Fruit fly (Drosophila melanogaster) whole organism, prepupa: Measurements from ENCODE around the gene Pde6.
A peak's percentile ranks its signal among the peaks of the same experiment; 100 is the strongest.

Experiments used
- Blimp-1 ChIP-seq: fragments of 200-800 bp; sonication (Bioruptor generic); optimal IDR thresholded peaks from 3 replicates; lab custom pipeline; 2017; ENCODE audit warnings: missing biosample characterization, missing genetic modification characterization, mild to moderate bottlenecking, moderate library complexity, missing genetic modification reagents
- CG10631 ChIP-seq: fragments of 200-800 bp; sonication (Bioruptor generic); optimal IDR thresholded peaks from 2 replicates; lab custom pipeline; 2016; ENCODE audit warnings: missing biosample characterization, missing genetic modification characterization
- CG10669 ChIP-seq: fragments of 200-800 bp; sonication (Bioruptor generic); optimal IDR thresholded peaks from 3 replicates; lab custom pipeline; 2018; ENCODE audit warnings: missing biosample characterization, mild to moderate bottlenecking, missing genetic modification characterization, moderate library complexity
- CG11294 ChIP-seq: fragments of 200-800 bp; sonication (Bioruptor generic); IDR thresholded peaks from 2 replicates; pipeline ENCODE4 v1.3.6; 2022; ENCODE audit warnings: missing biosample characterization, missing genetic modification characterization
- CG11762 ChIP-seq: fragments of 200-800 bp; sonication (Bioruptor generic); optimal IDR thresholded peaks from 3 replicates; lab custom pipeline; 2016; ENCODE audit warnings: missing biosample characterization, missing genetic modification characterization; ENCODE audit not compliant: insufficient read depth
- CG11902 ChIP-seq: fragments of 200-800 bp; sonication (Bioruptor generic); optimal IDR thresholded peaks from 3 replicates; lab custom pipeline; 2016; ENCODE audit warnings: missing biosample characterization, missing genetic modification characterization
- CG15336 ChIP-seq: fragments of 200-800 bp; sonication (Bioruptor generic); IDR thresholded peaks from 2 replicates; pipeline ENCODE4 v1.3.6; 2022; ENCODE audit warnings: missing biosample characterization, missing genetic modification characterization
- CG1621 ChIP-seq: fragments of 200-800 bp; sonication (Bioruptor generic); optimal IDR thresholded peaks from 3 replicates; lab custom pipeline; 2018; ENCODE audit warnings: missing biosample characterization, mild to moderate bottlenecking, missing genetic modification characterization
- CG16779 ChIP-seq: fragments of 200-800 bp; sonication (Bioruptor generic); optimal IDR thresholded peaks from 3 replicates; lab custom pipeline; 2017; ENCODE audit warnings: missing biosample characterization, mild to moderate bottlenecking, missing genetic modification characterization
- CG3032 ChIP-seq: fragments of 200-800 bp; optimal IDR thresholded peaks from 2 replicates; lab custom pipeline; 2019; ENCODE audit warnings: missing biosample characterization, mild to moderate bottlenecking, missing genetic modification characterization, moderate library complexity
- CG34406 ChIP-seq: fragments of 200-800 bp; sonication (Bioruptor generic); optimal IDR thresholded peaks from 3 replicates; lab custom pipeline; 2016; ENCODE audit warnings: missing biosample characterization, missing genetic modification characterization
- CG3919 ChIP-seq: fragments of 200-800 bp; sonication (Bioruptor generic); optimal IDR thresholded peaks from 3 replicates; lab custom pipeline; 2016; ENCODE audit warnings: missing biosample characterization, missing genetic modification characterization
- CG4318 ChIP-seq: fragments of 200-800 bp; sonication (Bioruptor generic); optimal IDR thresholded peaks from 3 replicates; lab custom pipeline; 2017; ENCODE audit warnings: missing biosample characterization, mild to moderate bottlenecking, missing genetic modification characterization
- CG6276 ChIP-seq: fragments of 200-800 bp; sonication (Bioruptor generic); optimal IDR thresholded peaks from 2 replicates; lab custom pipeline; 2017; ENCODE audit warnings: missing biosample characterization, mild to moderate bottlenecking, missing genetic modification characterization
- CG6792 ChIP-seq: fragments of 200-800 bp; sonication (Bioruptor generic); optimal IDR thresholded peaks from 3 replicates; lab custom pipeline; 2016; ENCODE audit warnings: missing biosample characterization, missing genetic modification characterization
- CG6854 ChIP-seq: fragments of 200-800 bp; sonication (Bioruptor generic); optimal IDR thresholded peaks from 2 replicates; lab custom pipeline; 2017; ENCODE audit warnings: missing biosample characterization, mild to moderate bottlenecking, missing genetic modification characterization
- CG7368 ChIP-seq: fragments of 200-800 bp; sonication (Bioruptor generic); optimal IDR thresholded peaks from 3 replicates; lab custom pipeline; 2016; ENCODE audit warnings: missing biosample characterization, missing genetic modification characterization
- CG8632 ChIP-seq: fragments of 200-800 bp; sonication (Bioruptor generic); optimal IDR thresholded peaks from 3 replicates; lab custom pipeline; 2016; ENCODE audit warnings: missing biosample characterization, missing genetic modification characterization
- CG9139 ChIP-seq: fragments of 200-800 bp; sonication (Bioruptor generic); optimal IDR thresholded peaks from 3 replicates; lab custom pipeline; 2017; ENCODE audit warnings: missing biosample characterization, mild to moderate bottlenecking, missing genetic modification characterization
- Eip75B ChIP-seq: fragments of 200-800 bp; sonication (Bioruptor generic); optimal IDR thresholded peaks from 3 replicates; lab custom pipeline; 2016; ENCODE audit warnings: missing biosample characterization, missing genetic modification characterization
- Eip78C ChIP-seq: fragments of 200-800 bp; sonication (Bioruptor generic); peaks from one replicate; lab custom pipeline; 2016; ENCODE audit warnings: missing biosample characterization, missing genetic modification characterization
- Eip93F ChIP-seq: fragments of 200-800 bp; sonication (Bioruptor generic); optimal IDR thresholded peaks from 2 replicates; lab custom pipeline; 2016; ENCODE audit warnings: missing biosample characterization, mild to moderate bottlenecking, missing genetic modification characterization
- Ets21C ChIP-seq: fragments of 200-800 bp; sonication (Bioruptor generic); optimal IDR thresholded peaks from 3 replicates; lab custom pipeline; 2016; ENCODE audit warnings: missing biosample characterization, missing genetic modification characterization
- Gug ChIP-seq: fragments of 200-800 bp; sonication (Bioruptor generic); IDR thresholded peaks from 2 replicates; pipeline ENCODE4 v1.3.6; 2022; ENCODE audit warnings: missing biosample characterization, missing genetic modification characterization
- Hr38 ChIP-seq: sonication (Bioruptor generic); optimal IDR thresholded peaks from 2 replicates; lab custom pipeline; 2016; ENCODE audit warnings: missing biosample characterization, missing genetic modification characterization
- Hr39 ChIP-seq: fragments of 200-800 bp; sonication (Bioruptor generic); optimal IDR thresholded peaks from 2 replicates; lab custom pipeline; 2016; ENCODE audit warnings: missing biosample characterization, missing genetic modification characterization
- Hr4 ChIP-seq: fragments of 200-800 bp; sonication (Bioruptor generic); optimal IDR thresholded peaks from 3 replicates; lab custom pipeline; 2016; ENCODE audit warnings: missing biosample characterization, missing genetic modification characterization
- Lpt ChIP-seq: fragments of 200-800 bp; sonication (Bioruptor generic); optimal IDR thresholded peaks from 3 replicates; lab custom pipeline; 2016; ENCODE audit warnings: missing biosample characterization, missing genetic modification characterization
- Smox ChIP-seq: fragments of 200-800 bp; sonication (Bioruptor generic); optimal IDR thresholded peaks from 3 replicates; lab custom pipeline; 2016; ENCODE audit warnings: missing biosample characterization, missing genetic modification characterization
- Sox102F ChIP-seq: fragments of 200-800 bp; sonication (Bioruptor generic); optimal IDR thresholded peaks from 2 replicates; lab custom pipeline; 2016; ENCODE audit warnings: missing biosample characterization, mild to moderate bottlenecking, missing genetic modification characterization
- Sox14 ChIP-seq: fragments of 200-800 bp; sonication (Bioruptor generic); optimal IDR thresholded peaks from 3 replicates; lab custom pipeline; 2016; ENCODE audit warnings: missing biosample characterization, missing genetic modification characterization
- Sox15 ChIP-seq: fragments of 200-800 bp; sonication (Bioruptor generic); optimal IDR thresholded peaks from 3 replicates; lab custom pipeline; 2016; ENCODE audit warnings: missing biosample characterization, missing genetic modification characterization
- achi ChIP-seq: fragments of 200-800 bp; sonication (Bioruptor generic); optimal IDR thresholded peaks from 3 replicates; lab custom pipeline; 2016; ENCODE audit warnings: missing biosample characterization, missing genetic modification characterization
- acj6 ChIP-seq: fragments of 200-800 bp; sonication (Bioruptor generic); optimal IDR thresholded peaks from 3 replicates; lab custom pipeline; 2016; ENCODE audit warnings: missing biosample characterization, missing genetic modification characterization
- cyc ChIP-seq: fragments of 200-800 bp; sonication (Bioruptor generic); optimal IDR thresholded peaks from 3 replicates; lab custom pipeline; 2016; ENCODE audit warnings: missing biosample characterization, missing genetic modification characterization
- dac ChIP-seq: fragments of 200-800 bp; sonication (Bioruptor generic); optimal IDR thresholded peaks from 2 replicates; lab custom pipeline; 2017; ENCODE audit warnings: missing biosample characterization, mild to moderate bottlenecking, missing genetic modification characterization
- dsx ChIP-seq: fragments of 200-800 bp; optimal IDR thresholded peaks from 3 replicates; lab custom pipeline; 2019; ENCODE audit warnings: missing biosample characterization, mild to moderate bottlenecking, missing genetic modification characterization, moderate library complexity; ENCODE audit not compliant: poor library complexity, severe bottlenecking
- eg ChIP-seq: fragments of 200-800 bp; sonication (Bioruptor generic); IDR thresholded peaks from 3 replicates; pipeline ENCODE4 v1.3.6; 2022; ENCODE audit warnings: missing biosample characterization, missing genetic modification characterization
- fd59A ChIP-seq: fragments of 200-800 bp; sonication (Bioruptor generic); optimal IDR thresholded peaks from 2 replicates; lab custom pipeline; 2017; ENCODE audit warnings: missing biosample characterization, mild to moderate bottlenecking, missing genetic modification characterization, missing genetic modification reagents
- fd85E ChIP-seq: fragments of 200-800 bp; sonication (Bioruptor generic); optimal IDR thresholded peaks from 3 replicates; lab custom pipeline; 2016; ENCODE audit warnings: missing biosample characterization, missing genetic modification characterization
- lz ChIP-seq: fragments of 200-800 bp; sonication (Bioruptor generic); optimal IDR thresholded peaks from 3 replicates; lab custom pipeline; 2016; ENCODE audit warnings: missing biosample characterization, missing genetic modification characterization
- net ChIP-seq: fragments of 200-800 bp; sonication (Bioruptor generic); optimal IDR thresholded peaks from 3 replicates; lab custom pipeline; 2016; ENCODE audit warnings: missing biosample characterization, missing genetic modification characterization
- pdm3 ChIP-seq: fragments of 200-800 bp; sonication (Bioruptor generic); optimal IDR thresholded peaks from 3 replicates; lab custom pipeline; 2016; ENCODE audit warnings: missing biosample characterization, missing genetic modification characterization
- salr ChIP-seq, 2 experiments: fragments of 200-800 bp; sonication (Bioruptor generic); optimal IDR thresholded peaks; 3 replicates each; lab custom pipeline; 2016 to 2018; ENCODE audit warnings: missing biosample characterization in 2 of 2, missing genetic modification characterization in 2 of 2, mild to moderate bottlenecking in 1 of 2
- spab ChIP-seq: fragments of 200-800 bp; sonication (Bioruptor generic); optimal IDR thresholded peaks from 2 replicates; lab custom pipeline; 2017; ENCODE audit warnings: missing biosample characterization, mild to moderate bottlenecking, missing genetic modification characterization, missing genetic modification reagents
- ss ChIP-seq, 2 experiments: fragments of 200-800 bp; sonication (Bioruptor generic); optimal IDR thresholded peaks; 2 replicates in 1 of 2; 3 replicates in 1 of 2; lab custom pipeline; 2017 to 2018; ENCODE audit warnings: mild to moderate bottlenecking in 2 of 2, missing biosample characterization in 2 of 2, missing genetic modification characterization in 2 of 2, moderate library complexity in 1 of 2
- svp ChIP-seq: fragments of 200-800 bp; sonication (Bioruptor generic); peaks from one replicate; lab custom pipeline; 2016; ENCODE audit warnings: missing biosample characterization, missing genetic modification characterization
- topi ChIP-seq: fragments of 200-800 bp; sonication (Bioruptor generic); optimal IDR thresholded peaks from 3 replicates; lab custom pipeline; 2016; ENCODE audit warnings: missing biosample characterization, missing genetic modification characterization
- vri ChIP-seq: fragments of 200-800 bp; sonication (Bioruptor generic); optimal IDR thresholded peaks from 3 replicates; lab custom pipeline; 2016; ENCODE audit warnings: missing biosample characterization, mild to moderate bottlenecking, missing genetic modification characterization

The Pde6 gene

dm6 chr3R:14470630-14471029 is 87.5 kb downstream of the Pde6 start (continued):
- TF ChIP-seq CG10631 (GFP tag; lab: Kevin White, UChicago) (peak; percentile 76), net (GFP tag; lab: Kevin White, UChicago) (peak; percentile 52), CG34406 (GFP tag; lab: Kevin White, UChicago) (peak; percentile 32), dsx (GFP tag; lab: Kevin White, UChicago) (peak; percentile 37), CG8632 (GFP tag; lab: Kevin White, UChicago) (no peak), Hr38 (GFP tag; lab: Kevin White, UChicago) (no peak), Ets21C (GFP tag; lab: Kevin White, UChicago) (no peak), Eip78C (peak; percentile 87), svp (GFP tag; lab: Kevin White, UChicago) (peak; percentile 55), Gug (peak; percentile 78), Hr4 (GFP tag; lab: Kevin White, UChicago) (peak; percentile 85), CG16779 (tag; lab: Kevin White, UChicago) (no peak), vri (GFP tag; lab: Kevin White, UChicago) (no peak), dac (GFP tag; lab: Kevin White, UChicago) (peak; percentile 71), Blimp-1 (GFP tag; lab: Kevin White, UChicago) (no peak), Smox (GFP tag; lab: Kevin White, UChicago) (peak; percentile 25), acj6 (GFP tag; lab: Kevin White, UChicago) (peak; percentile 57), CG1621 (tag; lab: Kevin White, UChicago) (peak; percentile 6), pdm3 (GFP tag; lab: Kevin White, UChicago) (peak; percentile 63), CG10669 (GFP tag; lab: Kevin White, UChicago) (no peak), fd85E (no peak), CG7368 (peak; percentile 21), CG11902 (GFP tag; lab: Kevin White, UChicago) (no peak), CG6792 (peak; percentile 43), CG6276 (peak; percentile 66)
- TF ChIP-seq, all 60 proteins: peak for 39

dm6 chr3R:14469724-14470123 is 88.4 kb downstream of the Pde6 start:
- TF ChIP-seq acj6 (GFP tag; lab: Kevin White, UChicago), result peak; percentile 43
- peak in 1 of 2 experiments; percentile 63 for TF ChIP-seq salr (GFP tag; optimal IDR thresholded peaks at IDR 0.05; lab: Kevin White, UChicago)
- peak; percentile 57 for TF ChIP-seq Sox14 (GFP tag; lab: Kevin White, UChicago)
- peak; percentile 41 for TF ChIP-seq cyc (GFP tag; lab: Kevin White, UChicago)
- TF ChIP-seq CG3032 (tag; lab: Kevin White, UChicago), result peak; percentile 41
- TF ChIP-seq CG3919, result peak; percentile 73
- TF ChIP-seq ss (GFP tag; optimal IDR thresholded peaks at IDR 0.05; lab: Kevin White, UChicago), result peak; percentile 8 to 22
- peak; percentile 33 for TF ChIP-seq topi (GFP tag; lab: Kevin White, UChicago)
- TF ChIP-seq spab (GFP tag; lab: Kevin White, UChicago), result peak; percentile 34
- TF ChIP-seq CG8632 (GFP tag; lab: Kevin White, UChicago), result peak; percentile 34
- peak; percentile 69 for TF ChIP-seq achi
- TF ChIP-seq Ets21C (GFP tag; lab: Kevin White, UChicago), result no peak
- peak; percentile 29 for TF ChIP-seq CG10669 (GFP tag; lab: Kevin White, UChicago)
- peak; percentile 68; the same call in 2 of the 3 replicates for TF ChIP-seq eg (GFP tag; lab: Robert Waterston, UW)
- peak; percentile 69 for TF ChIP-seq svp (GFP tag; lab: Kevin White, UChicago)
- TF ChIP-seq CG4318, result peak; percentile 45
- peak; percentile 58 for TF ChIP-seq dsx (GFP tag; lab: Kevin White, UChicago)
- no peak for TF ChIP-seq fd85E
- TF ChIP-seq Sox102F (GFP tag; lab: Kevin White, UChicago), result peak; percentile 25
- TF ChIP-seq CG11294 (GFP tag; lab: Robert Waterston, UW), result peak; percentile 45; the same call in 1 of the 2 replicates
- peak; percentile 71 for TF ChIP-seq Lpt (GFP tag; lab: Kevin White, UChicago)
- TF ChIP-seq CG15336 (GFP tag; lab: Robert Waterston, UW), result peak; percentile 84
- peak; percentile 4 for TF ChIP-seq Hr39 (GFP tag; lab: Kevin White, UChicago)
- peak; percentile 43 for TF ChIP-seq CG6276
- TF ChIP-seq Gug, result peak; percentile 66; the same call in 1 of the 2 replicates
- no peak for TF ChIP-seq CG6854 (GFP tag; lab: Kevin White, UChicago)
- TF ChIP-seq lz (GFP tag; lab: Kevin White, UChicago), result peak; percentile 36
- TF ChIP-seq Eip75B (GFP tag; lab: Kevin White, UChicago), result peak; percentile 35
- peak; percentile 43 for TF ChIP-seq CG16779 (tag; lab: Kevin White, UChicago)
- TF ChIP-seq CG10631 (GFP tag; lab: Kevin White, UChicago), result peak; percentile 68
- TF ChIP-seq Eip78C, result peak; percentile 90
- TF ChIP-seq fd59A, result peak; percentile 16
- peak; percentile 40 for TF ChIP-seq CG11762
- no peak for TF ChIP-seq Sox15 (GFP tag; lab: Kevin White, UChicago)
- TF ChIP-seq Eip93F, result no peak
- TF ChIP-seq CG9139 (GFP tag; lab: Kevin White, UChicago), result no peak
